Fruit fly (Drosophila melanogaster) whole organism, prepupa: ENCODE data around the gene btd.

Experiments
- CG34406 ChIP-seq: fragments of 200-800 bp; sonication (Bioruptor generic); optimal IDR thresholded peaks from 3 replicates; lab custom pipeline; 2016; ENCODE audit warnings: missing biosample characterization, missing genetic modification characterization
- Met ChIP-seq: fragments of 200-800 bp; sonication (Bioruptor generic); optimal IDR thresholded peaks from 3 replicates; lab custom pipeline; 2016; ENCODE audit warnings: missing biosample characterization, missing genetic modification characterization
- pdm3 ChIP-seq: fragments of 200-800 bp; sonication (Bioruptor generic); optimal IDR thresholded peaks from 3 replicates; lab custom pipeline; 2016; ENCODE audit warnings: missing biosample characterization, missing genetic modification characterization

DNA sequence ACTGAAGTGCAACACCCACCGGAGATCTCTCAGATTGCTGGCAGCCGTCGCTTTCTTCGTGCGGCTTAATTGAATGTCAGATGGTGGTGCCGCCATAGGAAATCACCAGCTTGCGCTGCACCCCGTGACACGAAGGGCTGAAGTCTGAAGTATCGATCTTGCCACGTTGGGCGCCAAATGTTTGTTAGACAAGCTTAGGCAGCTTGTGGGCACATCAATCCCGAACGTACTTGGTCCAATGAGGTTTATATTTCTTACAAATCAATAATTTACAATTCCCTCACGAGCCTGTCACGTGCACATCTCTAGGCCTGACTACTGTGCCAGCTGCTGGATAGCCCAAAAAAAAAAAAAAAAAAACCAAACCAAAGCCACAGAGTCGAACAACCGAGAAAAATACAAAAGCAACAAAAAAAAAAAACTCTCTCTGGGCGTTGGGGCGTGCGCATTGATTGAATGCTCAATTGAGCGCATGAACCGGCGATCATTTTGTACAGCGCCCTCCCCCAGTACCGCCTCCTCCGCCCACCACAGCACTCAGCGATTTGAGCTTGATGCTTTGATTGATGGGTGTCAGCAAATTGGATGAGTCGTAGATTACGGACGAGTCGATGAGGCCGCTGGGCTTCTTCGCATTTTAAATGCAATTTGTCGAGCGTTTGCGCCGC is 14.0 kb downstream of the btd start:
- TF ChIP-seq CG34406 (no peak), pdm3 (no peak), Met (GFP tag; lab: Kevin White, UChicago) (no peak)
